Fruit fly (Drosophila melanogaster) whole organism, embryonic: Measurements from ENCODE around the gene CG6094.
A peak's percentile ranks its signal among the peaks of the same experiment; 100 is the strongest.

Experiments used
- Atf3 ChIP-seq: fragments of 200-800 bp; sonication (Bioruptor generic); optimal IDR thresholded peaks from 3 replicates; lab custom pipeline; 2016; ENCODE audit warnings: missing biosample characterization, missing genetic modification characterization
- CG11695 ChIP-seq: fragments of 200-800 bp; sonication (Bioruptor generic); IDR thresholded peaks from 3 replicates; pipeline ENCODE4 v1.3.6; 2022; ENCODE audit warnings: missing biosample characterization, missing genetic modification characterization
- CG11696 ChIP-seq: fragments of 200-800 bp; sonication (Bioruptor generic); IDR thresholded peaks from 2 replicates; pipeline ENCODE4 v1.3.6; 2022; ENCODE audit warnings: missing biosample characterization, missing genetic modification characterization
- CG12104 ChIP-seq: fragments of 200-800 bp; sonication (Bioruptor generic); optimal IDR thresholded peaks from 3 replicates; lab custom pipeline; 2016; ENCODE audit warnings: missing biosample characterization, missing genetic modification characterization
- CG1233 ChIP-seq: fragments of 200-800 bp; sonication (Bioruptor generic); optimal IDR thresholded peaks from 4 replicates; lab custom pipeline; 2018; ENCODE audit warnings: missing biosample characterization, mild to moderate bottlenecking, missing genetic modification characterization
- CG14710 ChIP-seq: fragments of 200-800 bp; sonication (Bioruptor generic); optimal IDR thresholded peaks from 3 replicates; lab custom pipeline; 2019; ENCODE audit warnings: missing biosample characterization, mild to moderate bottlenecking, missing genetic modification characterization, moderate library complexity
- CG15696 ChIP-seq: fragments of 200-800 bp; sonication (Bioruptor generic); optimal IDR thresholded peaks from 2 replicates; lab custom pipeline; 2019; ENCODE audit warnings: missing biosample characterization, mild to moderate bottlenecking, missing genetic modification characterization, moderate library complexity
- CG16815 ChIP-seq: fragments of 200-800 bp; sonication (Bioruptor generic); optimal IDR thresholded peaks from 3 replicates; lab custom pipeline; 2017; ENCODE audit warnings: missing biosample characterization, mild to moderate bottlenecking, missing genetic modification characterization
- CG17186 ChIP-seq: fragments of 200-800 bp; sonication (Bioruptor generic); optimal IDR thresholded peaks from 3 replicates; lab custom pipeline; 2017; ENCODE audit warnings: missing biosample characterization, missing genetic modification reagents, missing genetic modification characterization
- CG17385 ChIP-seq: fragments of 200-800 bp; sonication (Bioruptor generic); optimal IDR thresholded peaks from 3 replicates; lab custom pipeline; 2018; ENCODE audit warnings: missing biosample characterization, mild to moderate bottlenecking, missing genetic modification characterization
- CG3163 ChIP-seq: fragments of 200-800 bp; sonication (Bioruptor generic); optimal IDR thresholded peaks from 3 replicates; lab custom pipeline; 2016; ENCODE audit warnings: missing biosample characterization, missing genetic modification characterization
- CG32532 ChIP-seq: fragments of 200-800 bp; sonication (Bioruptor generic); IDR thresholded peaks from 2 replicates; pipeline ENCODE4 v1.3.6; 2022; ENCODE audit warnings: missing biosample characterization, missing genetic modification characterization
- CG34224 ChIP-seq: fragments of 200-800 bp; sonication (Bioruptor generic); IDR thresholded peaks from 3 replicates; pipeline ENCODE4 v1.3.6; 2022; ENCODE audit warnings: missing biosample characterization, missing genetic modification characterization; ENCODE audit not compliant: partially characterized antibody
- CG4730 ChIP-seq: fragments of 200-800 bp; sonication (Bioruptor generic); IDR thresholded peaks from 2 replicates; pipeline ENCODE4 v1.3.6; 2022; ENCODE audit warnings: missing biosample characterization, missing genetic modification characterization
- CG5180 ChIP-seq: fragments of 200-800 bp; sonication (Bioruptor generic); optimal IDR thresholded peaks from 3 replicates; lab custom pipeline; 2017; ENCODE audit warnings: missing biosample characterization, missing genetic modification characterization, mild to moderate bottlenecking, moderate library complexity, missing genetic modification reagents
- CG6813 ChIP-seq: fragments of 200-800 bp; sonication (Bioruptor generic); optimal IDR thresholded peaks from 2 replicates; lab custom pipeline; 2017; ENCODE audit warnings: missing biosample characterization, missing genetic modification characterization, mild to moderate bottlenecking, moderate library complexity, missing genetic modification reagents
- CG7271 ChIP-seq: fragments of 200-800 bp; sonication (Bioruptor generic); optimal IDR thresholded peaks from 2 replicates; lab custom pipeline; 2018; ENCODE audit warnings: missing biosample characterization, mild to moderate bottlenecking, missing genetic modification characterization, moderate library complexity
- CG8388 ChIP-seq: fragments of 200-800 bp; sonication (Bioruptor generic); optimal IDR thresholded peaks from 2 replicates; lab custom pipeline; 2019; ENCODE audit warnings: missing biosample characterization, mild to moderate bottlenecking, missing genetic modification characterization, moderate library complexity
- CG9437 ChIP-seq: fragments of 200-800 bp; sonication (Bioruptor generic); optimal IDR thresholded peaks from 2 replicates; lab custom pipeline; 2018; ENCODE audit warnings: missing biosample characterization, mild to moderate bottlenecking, missing genetic modification characterization
- CkIIα-i1 ChIP-seq: fragments of 200-800 bp; sonication (Bioruptor generic); IDR thresholded peaks from 2 replicates; pipeline ENCODE4 v1.3.6; 2022; ENCODE audit warnings: missing biosample characterization, missing genetic modification characterization
- D ChIP-seq, 2 experiments: fragments of 200-800 bp in 1 of 2; fragments of >200 bp in 1 of 2; sonication (Bioruptor generic) in 1 of 2; optimal IDR thresholded peaks; 2 replicates in 1 of 2; 3 replicates in 1 of 2; lab custom pipeline; 2017; ENCODE audit warnings: mild to moderate bottlenecking in 1 of 2, missing biosample characterization in 1 of 2, missing genetic modification characterization in 1 of 2, missing genetic modification reagents in 1 of 2
- D19B ChIP-seq: fragments of 200-800 bp; sonication (Bioruptor generic); optimal IDR thresholded peaks from 2 replicates; lab custom pipeline; 2017; ENCODE audit warnings: missing biosample characterization, mild to moderate bottlenecking, missing genetic modification characterization
- Dip2 ChIP-seq: fragments of 200-800 bp; sonication (Bioruptor generic); IDR thresholded peaks from 2 replicates; pipeline ENCODE4 v1.3.6; 2022; ENCODE audit warnings: missing biosample characterization, missing genetic modification characterization
- Doc3 ChIP-seq: fragments of 200-800 bp; sonication (Bioruptor generic); IDR thresholded peaks from 3 replicates; pipeline ENCODE4 v1.3.6; 2022; ENCODE audit warnings: missing biosample characterization, missing genetic modification characterization; ENCODE audit not compliant: partially characterized antibody
- Drgx ChIP-seq: fragments of 200-800 bp; sonication (Bioruptor generic); IDR thresholded peaks from 2 replicates; pipeline ENCODE4 v1.3.6; 2022; ENCODE audit warnings: missing biosample characterization, missing genetic modification characterization
- E2f2 ChIP-seq: fragments of 200-800 bp; sonication (Bioruptor generic); IDR thresholded peaks from 2 replicates; pipeline ENCODE4 v1.3.6; 2022; ENCODE audit warnings: missing biosample characterization, missing genetic modification characterization
- HLH54F ChIP-seq: fragments of 200-800 bp; sonication (Bioruptor generic); optimal IDR thresholded peaks from 3 replicates; lab custom pipeline; 2016; ENCODE audit warnings: missing biosample characterization, missing genetic modification characterization
- Hmx ChIP-seq: fragments of 200-800 bp; sonication (Bioruptor generic); optimal IDR thresholded peaks from 2 replicates; lab custom pipeline; 2016; ENCODE audit warnings: missing biosample characterization, missing genetic modification characterization
- Hr39 ChIP-seq: fragments of >200 bp; optimal IDR thresholded peaks from 2 replicates; lab custom pipeline; 2017
- Lhr ChIP-seq: fragments of 200-800 bp; sonication (Bioruptor generic); optimal IDR thresholded peaks from 3 replicates; lab custom pipeline; 2017; ENCODE audit warnings: mild to moderate bottlenecking, missing biosample characterization, missing genetic modification reagents, missing genetic modification characterization
- Myb ChIP-seq: fragments of 200-800 bp; sonication (Bioruptor generic); optimal IDR thresholded peaks from 2 replicates; lab custom pipeline; 2016; ENCODE audit warnings: missing biosample characterization, missing genetic modification characterization
- NFAT ChIP-seq: fragments of 200-800 bp; sonication (Bioruptor generic); IDR thresholded peaks from 2 replicates; pipeline ENCODE4 v1.3.6; 2022; ENCODE audit warnings: missing biosample characterization, missing genetic modification characterization
- Sry-δ ChIP-seq: fragments of 200-800 bp; sonication (Bioruptor generic); optimal IDR thresholded peaks from 2 replicates; lab custom pipeline; 2016; ENCODE audit warnings: missing biosample characterization, missing genetic modification characterization
- Stat92E ChIP-seq, 3 experiments: fragments of >200 bp in 2 of 3; fragments of 200-800 bp in 1 of 3; sonication (Bioruptor generic) in 1 of 3; optimal IDR thresholded peaks; 2 replicates each; lab custom pipeline; 2017 to 2019; ENCODE audit warnings: missing biosample characterization in 3 of 3, missing genetic modification characterization in 3 of 3, mild to moderate bottlenecking in 1 of 3, moderate library complexity in 1 of 3
- ase ChIP-seq: fragments of 200-800 bp; sonication (Bioruptor generic); IDR thresholded peaks from 3 replicates; pipeline ENCODE4 v1.3.6; 2022; ENCODE audit warnings: missing biosample characterization, missing genetic modification characterization
- ash1 ChIP-seq: fragments of 200-800 bp; sonication (Bioruptor generic); optimal IDR thresholded peaks from 2 replicates; lab custom pipeline; 2018; ENCODE audit warnings: missing biosample characterization, mild to moderate bottlenecking, missing genetic modification characterization
- bab2 ChIP-seq: fragments of 200-800 bp; sonication (Bioruptor generic); optimal IDR thresholded peaks from 2 replicates; lab custom pipeline; 2016; ENCODE audit warnings: missing biosample characterization, missing genetic modification characterization
- crc ChIP-seq: fragments of 200-800 bp; sonication (Bioruptor generic); optimal IDR thresholded peaks from 2 replicates; lab custom pipeline; 2016; ENCODE audit warnings: missing biosample characterization, missing genetic modification characterization
- crp ChIP-seq, 2 experiments: fragments of 200-800 bp; sonication (Bioruptor generic); optimal IDR thresholded peaks; 2 replicates in 1 of 2; 3 replicates in 1 of 2; lab custom pipeline; 2017; ENCODE audit warnings: missing biosample characterization in 2 of 2, missing genetic modification characterization in 2 of 2, mild to moderate bottlenecking in 1 of 2, moderate library complexity in 1 of 2
- disco-r ChIP-seq: fragments of 200-800 bp; sonication (Bioruptor generic); optimal IDR thresholded peaks from 2 replicates; lab custom pipeline; 2016; ENCODE audit warnings: missing biosample characterization, missing genetic modification characterization
- fd102C ChIP-seq: fragments of 200-800 bp; sonication (Bioruptor generic); optimal IDR thresholded peaks from 2 replicates; lab custom pipeline; 2018; ENCODE audit warnings: missing biosample characterization, mild to moderate bottlenecking, missing genetic modification characterization, moderate library complexity
- fru ChIP-seq: fragments of >200 bp; optimal IDR thresholded peaks from 2 replicates; lab custom pipeline; 2017
- gfzf ChIP-seq: fragments of 200-800 bp; sonication (Bioruptor generic); optimal IDR thresholded peaks from 2 replicates; lab custom pipeline; 2016; ENCODE audit warnings: missing biosample characterization, mild to moderate bottlenecking, missing genetic modification characterization, moderate library complexity
- jing ChIP-seq: fragments of 200-800 bp; sonication (Bioruptor generic); optimal IDR thresholded peaks from 2 replicates; lab custom pipeline; 2018; ENCODE audit warnings: missing biosample characterization, mild to moderate bottlenecking, missing genetic modification characterization
- prd ChIP-seq, 3 experiments: fragments of >200 bp in 2 of 3; fragments of 200-800 bp in 1 of 3; sonication (Bioruptor generic) in 1 of 3; optimal IDR thresholded peaks in 2 of 3; IDR thresholded peaks in 1 of 3; 2 replicates in 2 of 3; 3 replicates in 1 of 3; pipeline versions ENCODE4 v1.3.6 to Lab custom; 2017 to 2022; ENCODE audit warnings: missing biosample characterization in 1 of 3, missing genetic modification characterization in 1 of 3
- row ChIP-seq: fragments of 200-800 bp; sonication (Bioruptor generic); IDR thresholded peaks from 3 replicates; pipeline ENCODE4 v1.3.6; 2022; ENCODE audit warnings: missing biosample characterization, missing genetic modification characterization
- stwl ChIP-seq: fragments of 200-800 bp; sonication (Bioruptor generic); optimal IDR thresholded peaks from 3 replicates; lab custom pipeline; 2018; ENCODE audit warnings: missing biosample characterization, mild to moderate bottlenecking, missing genetic modification characterization, moderate library complexity
- trem ChIP-seq: fragments of 200-800 bp; optimal IDR thresholded peaks from 3 replicates; lab custom pipeline; 2019; ENCODE audit warnings: missing biosample characterization, mild to moderate bottlenecking, missing genetic modification characterization, moderate library complexity

The CG6094 gene

dm6 chr2L:10522174-10522893, 15.5 kb downstream of the CG6094 start (continued):
- TF ChIP-seq D (optimal IDR thresholded peaks at IDR 0.05; lab: Kevin White, UChicago): no peak
- TF ChIP-seq D (GFP tag; optimal IDR thresholded peaks at IDR 0.05; lab: Kevin White, UChicago): peak; percentile 38
- no peak for TF ChIP-seq fru (lab: Kevin White, UChicago)
- TF ChIP-seq ase (GFP tag; lab: Robert Waterston, UW): peak; percentile 60; the same call in 1 of the 3 replicates
- TF ChIP-seq jing (GFP tag; lab: Kevin White, UChicago): no peak
- no peak for TF ChIP-seq CG17186
- TF ChIP-seq CG9437 (GFP tag; lab: Kevin White, UChicago): peak; percentile 63
- TF ChIP-seq CG34224 (GFP tag; lab: Robert Waterston, UW): no peak
- TF ChIP-seq CG11695 (GFP tag; lab: Robert Waterston, UW): peak; percentile 45; the same call in 1 of the 3 replicates
- TF ChIP-seq Stat92E (GFP tag; optimal IDR thresholded peaks at IDR 0.05; lab: Kevin White, UChicago): no peak
- peak; percentile 44 for TF ChIP-seq CG16815 (GFP tag; lab: Kevin White, UChicago)
- peak; percentile 42; the same call in 1 of the 2 replicates for TF ChIP-seq E2f2
- peak; percentile 88 for TF ChIP-seq D19B (GFP tag; lab: Kevin White, UChicago)
- no peak for TF ChIP-seq stwl
- TF ChIP-seq CG3163 (GFP tag; lab: Kevin White, UChicago): no peak
- peak; percentile 29 for TF ChIP-seq CG15696
- peak; percentile 38; the same call in 1 of the 2 replicates for TF ChIP-seq Drgx
- TF ChIP-seq fd102C (GFP tag; lab: Kevin White, UChicago): no peak
- TF ChIP-seq row (GFP tag; lab: Robert Waterston, UW): peak; percentile 84
- no peak for TF ChIP-seq CkIIα-i1 (GFP tag; lab: Robert Waterston, UW)
- TF ChIP-seq gfzf (GFP tag; lab: Kevin White, UChicago): no peak
- TF ChIP-seq CG8388 (GFP tag; lab: Kevin White, UChicago): peak; percentile 21
- no peak for TF ChIP-seq Doc3 (GFP tag; lab: Robert Waterston, UW)
- TF ChIP-seq Hmx (GFP tag; lab: Kevin White, UChicago): no peak
- no peak for TF ChIP-seq HLH54F (GFP tag; lab: Kevin White, UChicago)
- no peak for TF ChIP-seq trem (tag; lab: Kevin White, UChicago)
- no peak for TF ChIP-seq Lhr (GFP tag; lab: Kevin White, UChicago)
- peak; percentile 45; the same call in 1 of the 2 replicates for TF ChIP-seq CG32532 (GFP tag; lab: Robert Waterston, UW)
- TF ChIP-seq Sry-δ (GFP tag; lab: Kevin White, UChicago): no peak
- peak in 1 of 2 experiments; percentile 6 for TF ChIP-seq crp (GFP tag; optimal IDR thresholded peaks at IDR 0.05; lab: Kevin White, UChicago)
- peak; percentile 55 for TF ChIP-seq CG1233 (GFP tag; lab: Kevin White, UChicago)
- no peak for TF ChIP-seq crc (GFP tag; lab: Kevin White, UChicago)
- TF ChIP-seq Myb (GFP tag; lab: Kevin White, UChicago): no peak
- TF ChIP-seq ash1 (GFP tag; lab: Kevin White, UChicago): no peak
- peak; percentile 51; the same call in 1 of the 2 replicates for TF ChIP-seq CG4730 (GFP tag; lab: Robert Waterston, UW)
- no peak for TF ChIP-seq CG7271 (tag; lab: Kevin White, UChicago)
- TF ChIP-seq bab2 (GFP tag; lab: Kevin White, UChicago): no peak
- TF ChIP-seq Hr39 (lab: Kevin White, UChicago): no peak
- peak; percentile 69 for TF ChIP-seq CG12104 (GFP tag; lab: Kevin White, UChicago)
- TF ChIP-seq CG11696: no peak
- no peak for TF ChIP-seq prd (optimal IDR thresholded peaks at IDR 0.05; lab: Kevin White, UChicago)
- peak; percentile 71; the same call in 2 of the 3 replicates for TF ChIP-seq prd (GFP tag; IDR thresholded peaks at IDR 0.05; lab: Robert Waterston, UW)
- TF ChIP-seq Atf3 (GFP tag; lab: Kevin White, UChicago): no peak
- no peak for TF ChIP-seq disco-r (GFP tag; lab: Kevin White, UChicago)
- peak; percentile 36 for TF ChIP-seq CG6813 (GFP tag; lab: Kevin White, UChicago)
- TF ChIP-seq NFAT (GFP tag; lab: Robert Waterston, UW): peak; percentile 42; the same call in 1 of the 2 replicates
- TF ChIP-seq CG17385 (GFP tag; lab: Kevin White, UChicago): peak; percentile 52
- TF ChIP-seq CG14710 (tag; lab: Kevin White, UChicago): peak; percentile 13
- TF ChIP-seq Dip2 (GFP tag; lab: Robert Waterston, UW): 0 out of 2 replicates have a peak, but pooled peaks have one; percentile 26
- TF ChIP-seq CG5180 (GFP tag; lab: Kevin White, UChicago): peak; percentile 52
